Worm (Caenorhabditis elegans): Measurements from ENCODE around the gene inpp-1.

The inpp-1 gene

DNA sequence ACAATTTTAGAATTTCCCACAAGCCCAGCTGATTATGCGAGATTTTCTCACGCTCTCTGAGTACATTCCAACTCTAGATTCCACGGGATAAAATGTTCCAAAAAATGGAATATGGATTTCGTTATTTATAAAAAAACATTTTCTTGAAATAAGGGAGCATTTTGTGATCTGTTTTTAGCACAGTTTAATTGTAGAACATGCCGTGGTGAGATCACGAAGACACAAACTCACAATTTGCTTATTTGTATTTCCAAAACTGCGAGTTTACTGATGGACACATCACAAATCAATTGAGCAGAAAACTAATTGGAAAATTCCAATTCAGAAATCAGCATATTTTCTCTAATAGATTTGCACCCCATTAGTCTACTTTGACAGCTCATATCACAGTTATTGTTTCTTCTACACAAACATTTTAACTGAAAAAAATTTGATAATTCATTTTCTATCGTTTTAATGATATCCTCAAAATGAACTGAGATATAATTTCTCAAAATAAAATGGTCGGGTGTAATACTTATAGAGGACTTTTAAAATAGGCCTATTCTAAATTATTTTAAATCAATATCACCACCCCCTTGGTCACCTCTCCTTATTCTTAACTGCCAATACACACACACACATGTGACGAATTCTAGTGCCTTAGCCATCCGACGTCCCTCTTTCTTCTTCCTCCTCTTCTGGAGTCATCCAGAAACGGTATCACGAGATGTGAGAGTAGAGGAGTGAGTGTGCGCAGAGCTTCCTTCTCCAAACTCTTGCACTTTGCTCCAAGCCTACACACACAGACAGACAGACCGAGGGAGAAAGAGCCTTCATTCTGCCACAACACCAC lies 47.3 kb upstream of the inpp-1 start:
- TF ChIP-seq mdl-1 (tag; optimal IDR thresholded peaks at IDR 0.05) (no peak), C34F6.9 (tag; optimal IDR thresholded peaks at IDR 0.05) (no peak), nhr-25 (tag; optimal IDR thresholded peaks at IDR 0.05) (no peak), gmeb-1 (tag; optimal IDR thresholded peaks at IDR 0.05) (no peak), snpc-4 (tag; optimal IDR thresholded peaks at IDR 0.05) (no peak), ztf-11 (tag; optimal IDR thresholded peaks at IDR 0.05) (no peak), unc-55 (GFP tag; optimal IDR thresholded peaks at IDR 0.05) (no peak), nhr-21 (tag; optimal IDR thresholded peaks at IDR 0.05) (no peak), nhr-11 (tag; optimal IDR thresholded peaks at IDR 0.05) (no peak), ZK546.5 (tag; optimal IDR thresholded peaks at IDR 0.05) (no peak)

DNA sequence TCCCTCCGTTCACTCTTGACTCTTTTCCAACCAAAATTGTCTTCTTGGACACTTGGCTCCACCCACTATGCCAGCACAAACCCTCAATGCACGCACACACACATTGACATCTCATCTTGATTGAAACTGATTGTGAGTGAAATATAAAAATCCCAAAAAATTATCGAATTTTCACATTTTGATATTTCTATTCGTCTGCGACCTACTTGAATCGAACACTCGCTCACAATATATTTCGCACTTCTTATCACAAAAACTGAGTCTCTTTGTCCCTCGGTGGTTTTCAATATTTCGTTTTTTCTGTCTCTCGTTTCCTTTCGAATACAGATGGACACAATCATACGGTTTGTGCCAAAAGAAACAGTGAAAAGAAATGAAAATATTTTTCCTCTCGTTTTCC lies 46.4 kb upstream of the inpp-1 start:
- TF ChIP-seq R02D3.7 (tag; optimal IDR thresholded peaks at IDR 0.05) = no peak
- no peak for TF ChIP-seq ceh-82 (tag; optimal IDR thresholded peaks at IDR 0.05)
- peak; percentile 22 for TF ChIP-seq fos-1 (tag; optimal IDR thresholded peaks at IDR 0.05)
- no peak for TF ChIP-seq nhr-129 (tag; optimal IDR thresholded peaks at IDR 0.05)

DNA sequence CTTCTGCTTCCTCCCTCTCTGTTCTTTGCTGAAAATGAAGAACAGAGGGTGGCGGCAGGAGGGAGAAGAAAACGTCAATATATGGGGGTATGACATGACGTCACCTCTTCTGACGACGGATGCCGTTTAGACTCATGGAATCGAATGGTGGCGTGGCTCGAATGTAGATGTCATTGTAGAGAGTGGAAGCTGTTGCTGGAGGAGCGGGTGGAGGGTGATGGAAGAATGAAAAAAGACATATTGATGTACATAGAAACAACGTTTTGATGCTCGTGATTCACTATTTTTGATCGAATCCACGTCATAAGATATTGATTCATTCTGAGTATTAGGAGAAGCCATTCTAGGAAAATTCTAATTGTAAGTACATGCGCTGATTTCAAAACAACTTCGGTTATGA lies 45.3 kb upstream of the inpp-1 start:
- no peak for TF ChIP-seq dmd-4 (tag; optimal IDR thresholded peaks at IDR 0.05)
- TF ChIP-seq unc-55 (GFP tag; optimal IDR thresholded peaks at IDR 0.05) = peak; percentile 47
- TF ChIP-seq crh-2 (tag; optimal IDR thresholded peaks at IDR 0.05) = peak; percentile 14
- peak; percentile 24 for TF ChIP-seq zag-1 (tag; optimal IDR thresholded peaks at IDR 0.05)
- TF ChIP-seq blmp-1 (tag; optimal IDR thresholded peaks at IDR 0.05; ENCODE audit: insufficient read depth) = no peak
- peak; percentile 47 for TF ChIP-seq C34F6.9 (tag; optimal IDR thresholded peaks at IDR 0.05)
- peak; percentile 42 for TF ChIP-seq nhr-129 (tag; optimal IDR thresholded peaks at IDR 0.05)
- TF ChIP-seq lin-11 (tag; optimal IDR thresholded peaks at IDR 0.05) = peak; percentile 16

- TF ChIP-seq fos-1 (tag; optimal IDR thresholded peaks at IDR 0.05) = peak; percentile 11
- TF ChIP-seq nhr-23 (tag; optimal IDR thresholded peaks at IDR 0.05) = no peak
- TF ChIP-seq mdl-1 (tag; optimal IDR thresholded peaks at IDR 0.05) = peak in 1 of 2 experiments; percentile 12
- TF ChIP-seq peb-1 (tag; optimal IDR thresholded peaks at IDR 0.05) = peak; percentile 91
- TF ChIP-seq nhr-21 (tag; optimal IDR thresholded peaks at IDR 0.05) = peak; percentile 3
- TF ChIP-seq skn-1 (tag; optimal IDR thresholded peaks at IDR 0.05) = no peak
- TF ChIP-seq blmp-1 (tag; optimal IDR thresholded peaks at IDR 0.05; ENCODE audit: insufficient read depth) = peak; percentile 66
- TF ChIP-seq nhr-129 (tag; optimal IDR thresholded peaks at IDR 0.05) = peak; percentile 32
- no peak for TF ChIP-seq snpc-4 (tag; optimal IDR thresholded peaks at IDR 0.05)
- no peak for TF ChIP-seq lin-11 (tag; optimal IDR thresholded peaks at IDR 0.05)
- peak; percentile 14 for TF ChIP-seq C34F6.9 (tag; optimal IDR thresholded peaks at IDR 0.05)
- peak; percentile 10 for TF ChIP-seq unc-55 (GFP tag; optimal IDR thresholded peaks at IDR 0.05)
Observed at ce11 chrIV:10817030-10817429, 43.3 kb upstream of the inpp-1 start.

DNA sequence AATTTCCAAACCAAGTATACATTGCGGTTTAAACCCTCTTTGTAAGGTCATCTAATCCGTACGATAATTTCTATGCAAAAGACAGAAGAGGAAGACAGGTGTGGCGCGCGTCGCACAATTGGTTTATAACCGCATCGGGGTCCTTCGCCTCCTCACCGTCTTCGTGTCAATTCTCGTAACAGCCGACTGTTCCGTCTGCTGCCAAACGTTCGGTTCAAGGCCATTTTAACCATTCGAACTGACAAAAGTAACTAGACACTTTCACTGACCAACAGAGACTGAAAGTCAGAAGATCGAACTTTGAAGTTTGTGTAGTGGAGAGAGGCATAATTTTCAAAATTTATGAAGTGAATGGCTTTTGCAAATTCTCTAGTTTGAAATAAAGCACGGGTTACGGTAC lies 42.2 kb upstream of the inpp-1 start:
- TF ChIP-seq elt-1 (tag; optimal IDR thresholded peaks at IDR 0.05) (no peak), nhr-25 (tag; optimal IDR thresholded peaks at IDR 0.05) (peak; percentile 57), nhr-77 (tag; optimal IDR thresholded peaks at IDR 0.05) (no peak), blmp-1 (tag; optimal IDR thresholded peaks at IDR 0.05; ENCODE audit: insufficient read depth) (peak; percentile 84)

- no peak for TF ChIP-seq ama-1 (optimal IDR thresholded peaks at IDR 0.05)
- no peak for TF ChIP-seq ztf-4 (tag; optimal IDR thresholded peaks at IDR 0.05)
- TF ChIP-seq snpc-4 (tag; optimal IDR thresholded peaks at IDR 0.05) = no peak
- no peak for TF ChIP-seq R02D3.7 (tag; optimal IDR thresholded peaks at IDR 0.05)
- TF ChIP-seq nhr-129 (tag; optimal IDR thresholded peaks at IDR 0.05) = no peak
- TF ChIP-seq nhr-10 (tag; optimal IDR thresholded peaks at IDR 0.05) = no peak
- TF ChIP-seq unc-55 (GFP tag; optimal IDR thresholded peaks at IDR 0.05) = no peak
- TF ChIP-seq nhr-23 (tag; optimal IDR thresholded peaks at IDR 0.05) = no peak
- no peak for TF ChIP-seq ceh-82 (tag; optimal IDR thresholded peaks at IDR 0.05)
- TF ChIP-seq lin-13 (GFP tag; optimal IDR thresholded peaks at IDR 0.05) = no peak
- TF ChIP-seq nhr-77 (tag; optimal IDR thresholded peaks at IDR 0.05) = no peak
- TF ChIP-seq egl-27 (tag; optimal IDR thresholded peaks at IDR 0.05) = no peak
- TF ChIP-seq lin-11 (tag; optimal IDR thresholded peaks at IDR 0.05) = no peak
- TF ChIP-seq fos-1 (tag; optimal IDR thresholded peaks at IDR 0.05) = no peak
- TF ChIP-seq mdl-1 (tag; optimal IDR thresholded peaks at IDR 0.05) = no peak
- TF ChIP-seq ZK546.5 (tag; optimal IDR thresholded peaks at IDR 0.05) = no peak
- TF ChIP-seq unc-39 (tag; optimal IDR thresholded peaks at IDR 0.05) = no peak
Observed at ce11 chrIV:10812099-10812498, 38.4 kb upstream of the inpp-1 start, which contains the start of gene miz-1. TSS of gene miz-1 (plus strand) at chrIV:10812399.

Measured in whole organism, L2 larva.